Worm (Caenorhabditis elegans): Measurements from ENCODE around the gene folt-2.

Gene folt-2

ce11 chrV:2870127-2870526 is 5.3 kb downstream of the folt-2 start, which contains the start of gene srh-243:
srh-243 (plus strand) TSS chrV:2870427.
- TF ChIP-seq cebp-2 (GFP tag; IDR thresholded peaks at IDR 0.05) (no peak), let-526 (GFP tag; IDR thresholded peaks at IDR 0.05) (no peak)

- TF ChIP-seq lin-26 (GFP tag; IDR thresholded peaks at IDR 0.05): no peak
- TF ChIP-seq F52B5.7 (tag; optimal IDR thresholded peaks at IDR 0.05): no peak
- TF ChIP-seq lin-35 (GFP tag; optimal IDR thresholded peaks at IDR 0.05): no peak
- no peak for TF ChIP-seq lag-1 (GFP tag; IDR thresholded peaks at IDR 0.05)
- TF ChIP-seq ceh-91 (GFP tag; IDR thresholded peaks at IDR 0.05): no peak
- no peak for TF ChIP-seq ceh-79 (tag; optimal IDR thresholded peaks at IDR 0.05)
- TF ChIP-seq ztf-22 (GFP tag; optimal IDR thresholded peaks at IDR 0.05): no peak
- TF ChIP-seq dpff-1 (tag; optimal IDR thresholded peaks at IDR 0.05): no peak
- TF ChIP-seq Y53F4B.3 (GFP tag; IDR thresholded peaks at IDR 0.05): no peak
- no peak for TF ChIP-seq atf-7 (tag; optimal IDR thresholded peaks at IDR 0.05)
- TF ChIP-seq F22D6.2 (tag; optimal IDR thresholded peaks at IDR 0.05): no peak
- no peak for TF ChIP-seq chd-7 (tag; optimal IDR thresholded peaks at IDR 0.05)
- TF ChIP-seq sdz-38 (tag; optimal IDR thresholded peaks at IDR 0.05): no peak
Measured at ce11 chrV:2869503-2869902, 5.9 kb downstream of the folt-2 start, which contains the start of gene srh-241. srh-241 (minus strand) TSS chrV:2869603.

DNA sequence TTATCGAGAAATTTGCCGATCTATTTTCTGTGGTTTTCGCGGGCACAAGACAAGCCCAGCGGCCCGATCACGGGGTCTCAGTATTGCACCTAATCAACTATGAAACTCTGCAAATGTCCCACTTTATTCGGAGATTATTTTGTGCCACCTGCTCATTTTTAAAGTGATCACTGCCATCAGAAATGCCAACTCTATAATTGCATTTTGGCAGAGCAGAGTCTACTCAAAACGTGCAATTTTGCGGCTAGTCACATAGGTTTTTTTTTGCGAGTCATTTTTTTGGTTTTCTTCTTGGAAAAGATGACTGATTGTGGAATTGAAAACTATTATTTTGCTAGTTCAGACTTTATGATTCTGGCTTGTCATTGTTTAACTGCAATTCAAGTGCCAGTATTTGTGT is 10.5 kb downstream of the folt-2 start, which contains the start of gene srh-240:
Gene srh-240, plus strand, starts transcription at position 301 of the 400 bp plus-strand sequence.
- TF ChIP-seq Y95B8A.8 (GFP tag; IDR thresholded peaks at IDR 0.05) (no peak), cebp-2 (GFP tag; IDR thresholded peaks at IDR 0.05) (no peak), F23B12.7 (tag; optimal IDR thresholded peaks at IDR 0.05; ENCODE audit: insufficient read depth) (no peak), mxl-1 (tag; optimal IDR thresholded peaks at IDR 0.05) (no peak), bed-2 (GFP tag; IDR thresholded peaks at IDR 0.05) (no peak), dpff-1 (tag; optimal IDR thresholded peaks at IDR 0.05) (no peak), Y56A3A.18 (GFP tag; IDR thresholded peaks at IDR 0.05) (no peak), ceh-91 (GFP tag; IDR thresholded peaks at IDR 0.05) (no peak), hrde-1 (tag; optimal IDR thresholded peaks at IDR 0.05; ENCODE audit: borderline replicate concordance) (no peak)

ce11 chrV:2863033-2863432 is 12.4 kb downstream of the folt-2 start, which contains the start of gene srh-272:
srh-272 (plus strand) TSS chrV:2863333.
- TF ChIP-seq ztf-25 (GFP tag; IDR thresholded peaks at IDR 0.05): no peak
- no peak for TF ChIP-seq rpc-1 (optimal IDR thresholded peaks at IDR 0.05)
- TF ChIP-seq rpc-1 (tag; optimal IDR thresholded peaks at IDR 0.05): no peak
- no peak for TF ChIP-seq F22D6.2 (tag; optimal IDR thresholded peaks at IDR 0.05)
- no peak for TF ChIP-seq Y56A3A.18 (GFP tag; IDR thresholded peaks at IDR 0.05)
- no peak for TF ChIP-seq nhr-120 (GFP tag; IDR thresholded peaks at IDR 0.05)
- TF ChIP-seq dpl-1 (GFP tag; optimal IDR thresholded peaks at IDR 0.05): no peak

DNA sequence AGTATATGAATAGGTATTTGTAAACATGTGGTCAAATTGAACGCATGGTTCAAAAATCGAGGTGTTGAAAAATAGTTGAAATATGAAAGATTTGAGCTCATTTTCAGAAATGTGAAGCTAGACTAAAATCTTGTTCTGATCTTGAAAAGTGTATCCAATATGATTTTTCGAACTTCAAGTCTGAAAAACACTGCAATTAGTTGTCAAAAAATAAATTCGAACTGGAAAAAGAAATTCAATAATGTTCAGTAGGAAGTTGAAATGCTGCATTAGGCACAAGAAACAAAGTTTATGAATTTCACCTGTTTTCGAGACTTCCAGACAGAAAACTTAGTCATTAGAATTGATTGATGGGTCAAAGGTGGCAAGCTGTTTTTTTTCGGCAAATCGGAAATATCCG is 13.9 kb downstream of the folt-2 start, which contains the start of gene srh-270:
Gene srh-270, minus strand, starts transcription at position 101 of the 400 bp plus-strand sequence.
- TF ChIP-seq snpc-1.3 (tag; optimal IDR thresholded peaks at IDR 0.05; ENCODE audit: insufficient read depth) (no peak), zim-3 (tag; optimal IDR thresholded peaks at IDR 0.05) (no peak), madf-6 (GFP tag; IDR thresholded peaks at IDR 0.05) (no peak), Y95B8A.8 (GFP tag; IDR thresholded peaks at IDR 0.05) (no peak), lin-54 (GFP tag; optimal IDR thresholded peaks at IDR 0.05) (no peak), nfya-1 (tag; optimal IDR thresholded peaks at IDR 0.05; ENCODE audit: borderline replicate concordance, insufficient read depth) (no peak), madf-10 (tag; optimal IDR thresholded peaks at IDR 0.05) (no peak)

All from whole organism, young adult.